Worm (Caenorhabditis elegans): ENCODE data around the gene dhs-31.

ce11 chrIV:10017633-10018032 is 23.1 kb downstream of the dhs-31 start, which contains the start of gene F44D12.2:
- TF ChIP-seq pbrm-1 (GFP tag; IDR thresholded peaks at IDR 0.05) (no peak), F57C9.4 (tag; optimal IDR thresholded peaks at IDR 0.05) (no peak), snpc-3.4 (tag; optimal IDR thresholded peaks at IDR 0.05) (no peak), ama-1 (optimal IDR thresholded peaks at IDR 0.05) (no peak), ama-1 (GFP tag; optimal IDR thresholded peaks at IDR 0.05) (no peak), let-607 (tag; optimal IDR thresholded peaks at IDR 0.05) (no peak), ztf-22 (GFP tag; optimal IDR thresholded peaks at IDR 0.05) (no peak), nhr-120 (GFP tag; IDR thresholded peaks at IDR 0.05) (no peak), snpc-4 (GFP tag; optimal IDR thresholded peaks at IDR 0.05) (no peak), snpc-4 (tag; optimal IDR thresholded peaks at IDR 0.05) (no peak), zim-3 (tag; optimal IDR thresholded peaks at IDR 0.05) (no peak), F52B5.7 (tag; optimal IDR thresholded peaks at IDR 0.05) (no peak), B0336.3 (GFP tag; IDR thresholded peaks at IDR 0.05) (no peak)

Data from whole organism, young adult.